Worm (Caenorhabditis elegans) whole organism, L3 larva: ENCODE results near the gene tat-3.

Source experiments
- ZK546.5 ChIP-seq: sonication (generic microtip); optimal IDR thresholded peaks from 2 replicates; lab custom pipeline; 2017; ENCODE audit warnings: missing biosample characterization, missing genetic modification characterization
- aly-2 ChIP-seq: fragments of 150-350 bp; optimal IDR thresholded peaks from 2 replicates; lab custom pipeline; 2014; ENCODE audit warnings: missing biosample characterization, missing genetic modification characterization
- ceh-16 ChIP-seq: sonication (generic microtip); optimal IDR thresholded peaks from 2 replicates; lab custom pipeline; 2017; ENCODE audit warnings: missing biosample characterization, missing genetic modification characterization
- daf-12 ChIP-seq: fragments of 150-350 bp; optimal IDR thresholded peaks from 2 replicates; lab custom pipeline; 2014; ENCODE audit warnings: missing biosample characterization, missing genetic modification reagents, missing genetic modification characterization
- egl-27 ChIP-seq: sonication (generic microtip); optimal IDR thresholded peaks from 4 replicates; lab custom pipeline; 2017; ENCODE audit warnings: missing biosample characterization, missing genetic modification reagents, missing genetic modification characterization
- egl-5 ChIP-seq: fragments of 150-350 bp; optimal IDR thresholded peaks from 2 replicates; lab custom pipeline; 2017; ENCODE audit warnings: missing biosample characterization, missing genetic modification reagents, missing genetic modification characterization, inconsistent platforms
- elt-1 ChIP-seq: fragments of 150-350 bp; optimal IDR thresholded peaks from 2 replicates; lab custom pipeline; 2014; ENCODE audit warnings: missing biosample characterization, missing genetic modification characterization
- elt-3 ChIP-seq, 3 experiments: fragments of 150-350 bp in 1 of 3; sonication (generic microtip) in 2 of 3; optimal IDR thresholded peaks; 2 replicates in 2 of 3; 4 replicates in 1 of 3; lab custom pipeline; 2014 to 2017; ENCODE audit warnings: missing biosample characterization in 3 of 3, missing genetic modification characterization in 3 of 3
- eor-1 ChIP-seq, 2 experiments: fragments of 150-350 bp; optimal IDR thresholded peaks; 2 replicates each; lab custom pipeline; 2014 to 2018; ENCODE audit warnings: missing biosample characterization in 2 of 2, missing genetic modification characterization in 2 of 2
- fkh-10 ChIP-seq: sonication (generic microtip); optimal IDR thresholded peaks from 2 replicates; lab custom pipeline; 2017; ENCODE audit warnings: missing biosample characterization, missing genetic modification reagents, missing genetic modification characterization
- fkh-2 ChIP-seq: fragments of 150-350 bp; optimal IDR thresholded peaks from 2 replicates; lab custom pipeline; 2014; ENCODE audit warnings: missing biosample characterization, missing genetic modification reagents, missing genetic modification characterization
- fos-1 ChIP-seq: fragments of 150-350 bp; optimal IDR thresholded peaks from 2 replicates; lab custom pipeline; 2014; ENCODE audit warnings: missing biosample characterization, missing genetic modification characterization
- hmg-11 ChIP-seq: sonication (generic microtip); optimal IDR thresholded peaks from 2 replicates; lab custom pipeline; 2016; ENCODE audit warnings: missing genetic modification characterization, missing compliant biosample characterization
- jun-1 ChIP-seq: fragments of 150-350 bp; optimal IDR thresholded peaks from 2 replicates; lab custom pipeline; 2014; ENCODE audit warnings: missing biosample characterization, missing genetic modification reagents, missing genetic modification characterization
- lin-15B ChIP-seq: fragments of 150-350 bp; optimal IDR thresholded peaks from 2 replicates; lab custom pipeline; 2014; ENCODE audit warnings: missing biosample characterization, missing genetic modification characterization
- lsy-12 ChIP-seq: sonication (generic microtip); optimal IDR thresholded peaks from 2 replicates; lab custom pipeline; 2016; ENCODE audit warnings: mild to moderate bottlenecking, missing genetic modification characterization, missing compliant biosample characterization
- mdl-1 ChIP-seq: fragments of 150-350 bp; optimal IDR thresholded peaks from 2 replicates; lab custom pipeline; 2014; ENCODE audit warnings: missing biosample characterization, missing genetic modification characterization
- mml-1 ChIP-seq: fragments of 150-350 bp; sonication (generic microtip); optimal IDR thresholded peaks from 3 replicates; lab custom pipeline; 2014; ENCODE audit warnings: missing biosample characterization, missing genetic modification characterization
- nfya-1 ChIP-seq: sonication (generic microtip); optimal IDR thresholded peaks from 2 replicates; lab custom pipeline; 2017; ENCODE audit warnings: missing genetic modification characterization, mild to moderate bottlenecking, missing compliant biosample characterization, antibody characterized with exemption, moderate library complexity; ENCODE audit not compliant: insufficient read depth
- nhr-11 ChIP-seq: fragments of 150-350 bp; optimal IDR thresholded peaks from 2 replicates; lab custom pipeline; 2014; ENCODE audit warnings: missing biosample characterization, missing genetic modification characterization
- nhr-12 ChIP-seq: fragments of 150-350 bp; optimal IDR thresholded peaks from 2 replicates; lab custom pipeline; 2014; ENCODE audit warnings: missing biosample characterization, missing genetic modification characterization
- nhr-23 ChIP-seq: fragments of 150-350 bp; optimal IDR thresholded peaks from 2 replicates; lab custom pipeline; 2014; ENCODE audit warnings: missing biosample characterization, missing genetic modification reagents, missing genetic modification characterization
- nhr-237 ChIP-seq: fragments of 150-350 bp; optimal IDR thresholded peaks from 2 replicates; lab custom pipeline; 2014; ENCODE audit warnings: missing biosample characterization, missing genetic modification characterization
- nhr-28 ChIP-seq: fragments of 150-350 bp; optimal IDR thresholded peaks from 2 replicates; lab custom pipeline; 2014; ENCODE audit warnings: missing biosample characterization, missing genetic modification characterization
- nhr-43 ChIP-seq: sonication (generic microtip); optimal IDR thresholded peaks from 2 replicates; lab custom pipeline; 2016; ENCODE audit warnings: mild to moderate bottlenecking, missing genetic modification characterization, missing compliant biosample characterization; ENCODE audit not compliant: poor library complexity, severe bottlenecking
- nhr-76 ChIP-seq: fragments of 150-350 bp; sonication (generic microtip); optimal IDR thresholded peaks from 5 replicates; lab custom pipeline; 2014; ENCODE audit warnings: missing biosample characterization, missing genetic modification characterization
- nhr-77 ChIP-seq: fragments of 150-350 bp; optimal IDR thresholded peaks from 2 replicates; lab custom pipeline; 2014; ENCODE audit warnings: missing biosample characterization, missing genetic modification characterization
- pha-4 ChIP-seq: fragments of 150-350 bp; optimal IDR thresholded peaks from 2 replicates; lab custom pipeline; 2014; ENCODE audit warnings: missing biosample characterization, missing genetic modification reagents, missing genetic modification characterization
- pqm-1 ChIP-seq: fragments of 150-350 bp; optimal IDR thresholded peaks from 2 replicates; lab custom pipeline; 2017; ENCODE audit warnings: missing biosample characterization, missing genetic modification characterization, inconsistent platforms
- sea-2 ChIP-seq: fragments of 150-350 bp; sonication (generic microtip); optimal IDR thresholded peaks from 4 replicates; lab custom pipeline; 2014; ENCODE audit warnings: missing biosample characterization, missing genetic modification reagents, missing genetic modification characterization
- snpc-4 ChIP-seq: fragments of 150-350 bp; optimal IDR thresholded peaks from 2 replicates; lab custom pipeline; 2014; ENCODE audit warnings: missing biosample characterization, missing genetic modification characterization
- tbx-2 ChIP-seq: sonication (generic microtip); optimal IDR thresholded peaks from 2 replicates; lab custom pipeline; 2016; ENCODE audit warnings: mild to moderate bottlenecking, missing genetic modification characterization, missing compliant biosample characterization
- zag-1 ChIP-seq: fragments of 150-350 bp; optimal IDR thresholded peaks from 2 replicates; lab custom pipeline; 2014; ENCODE audit warnings: missing biosample characterization, missing genetic modification characterization
- ztf-11 ChIP-seq: fragments of 150-350 bp; optimal IDR thresholded peaks from 2 replicates; lab custom pipeline; 2014; ENCODE audit warnings: missing biosample characterization, missing genetic modification characterization
- ztf-4 ChIP-seq: fragments of 150-350 bp; optimal IDR thresholded peaks from 2 replicates; lab custom pipeline; 2014; ENCODE audit warnings: missing biosample characterization, missing genetic modification characterization

The tat-3 gene

ce11 chrIII:10706972-10707438 lies 23.5 kb downstream of the tat-3 start, which contains the start of the genes Y39A1A.21 and Y39A1A.22 (continued):
- no peak for TF ChIP-seq ZK546.5 (tag; lab: Kevin White, UChicago)
- no peak for TF ChIP-seq ztf-4 (tag; lab: Kevin White, UChicago)
- TF ChIP-seq egl-5 (tag; lab: Kevin White, UChicago), result peak; percentile 72
- no peak for TF ChIP-seq mml-1 (tag; lab: Kevin White, UChicago)
- no peak for TF ChIP-seq zag-1 (tag; lab: Kevin White, UChicago)
- no peak for TF ChIP-seq fos-1

ce11 chrIII:10706481-10706880 lies 24.0 kb downstream of the tat-3 start:
- TF ChIP-seq nhr-77 (tag; lab: Kevin White, UChicago) (no peak), zag-1 (tag; lab: Kevin White, UChicago) (no peak), snpc-4 (no peak), ztf-4 (tag; lab: Kevin White, UChicago) (no peak), nhr-23 (tag; lab: Kevin White, UChicago) (no peak), jun-1 (tag; lab: Kevin White, UChicago) (no peak), mdl-1 (tag; lab: Kevin White, UChicago) (no peak), fkh-2 (tag; lab: Kevin White, UChicago) (no peak), nhr-76 (tag; lab: Kevin White, UChicago) (no peak), elt-3 (tag; optimal IDR thresholded peaks at IDR 0.05; lab: Kevin White, UChicago) (no peak), nhr-28 (tag; lab: Kevin White, UChicago) (no peak), aly-2 (tag; lab: Kevin White, UChicago) (no peak), lsy-12 (tag; lab: Kevin White, UChicago) (no peak), fos-1 (no peak), ceh-16 (no peak), pha-4 (tag; lab: Kevin White, UChicago) (no peak), nhr-11 (tag; lab: Kevin White, UChicago) (no peak), eor-1 (tag; optimal IDR thresholded peaks at IDR 0.05; lab: Kevin White, UChicago) (no peak)

ce11 chrIII:10704499-10704898 lies 26.0 kb downstream of the tat-3 start:
- TF ChIP-seq nhr-76 (tag; lab: Kevin White, UChicago), result no peak
- TF ChIP-seq lsy-12 (tag; lab: Kevin White, UChicago), result no peak
- no peak for TF ChIP-seq nfya-1 (tag; lab: Kevin White, UChicago)
- TF ChIP-seq hmg-11 (tag; lab: Kevin White, UChicago), result no peak
- no peak for TF ChIP-seq mdl-1 (tag; lab: Kevin White, UChicago)
- no peak for TF ChIP-seq nhr-11 (tag; lab: Kevin White, UChicago)
- no peak for TF ChIP-seq ZK546.5 (tag; lab: Kevin White, UChicago)
- no peak for TF ChIP-seq eor-1 (tag; optimal IDR thresholded peaks at IDR 0.05; lab: Kevin White, UChicago)
- TF ChIP-seq, all 47 proteins: peak for 0

ce11 chrIII:10703833-10704232 lies 26.7 kb downstream of the tat-3 start:
- no peak for TF ChIP-seq ztf-4 (tag; lab: Kevin White, UChicago)
- no peak for TF ChIP-seq nhr-43
- TF ChIP-seq daf-12 (tag; lab: Kevin White, UChicago), result no peak
- no peak for TF ChIP-seq elt-3 (tag; optimal IDR thresholded peaks at IDR 0.05; lab: Kevin White, UChicago)
- no peak for TF ChIP-seq egl-5 (tag; lab: Kevin White, UChicago)
- no peak for TF ChIP-seq snpc-4
- no peak for TF ChIP-seq nhr-11 (tag; lab: Kevin White, UChicago)

- TF ChIP-seq nhr-237 (tag; lab: Kevin White, UChicago), result no peak
- TF ChIP-seq nfya-1 (tag; lab: Kevin White, UChicago), result peak; percentile 86
- no peak for TF ChIP-seq sea-2 (GFP tag; lab: Kevin White, UChicago)
- TF ChIP-seq ztf-11 (tag; lab: Kevin White, UChicago), result no peak
- no peak for TF ChIP-seq nhr-77 (tag; lab: Kevin White, UChicago)
- no peak for TF ChIP-seq pqm-1 (tag; lab: Kevin White, UChicago)
- no peak for TF ChIP-seq ztf-4 (tag; lab: Kevin White, UChicago)
- TF ChIP-seq mml-1 (tag; lab: Kevin White, UChicago), result no peak
- TF ChIP-seq, all 47 proteins: peak for 1
Measured at ce11 chrIII:10702805-10703204, 27.7 kb downstream of the tat-3 start.

ce11 chrIII:10700460-10700859 lies 30.0 kb downstream of the tat-3 start, which contains the start of gene Y39A1A.20:
Gene Y39A1A.20 (minus strand): TSS chrIII:10700560.
- TF ChIP-seq pqm-1 (tag; lab: Kevin White, UChicago), result no peak
- no peak for TF ChIP-seq fkh-2 (tag; lab: Kevin White, UChicago)
- TF ChIP-seq snpc-4, result no peak
- no peak for TF ChIP-seq nhr-237 (tag; lab: Kevin White, UChicago)
- TF ChIP-seq tbx-2, result no peak
- no peak for TF ChIP-seq nfya-1 (tag; lab: Kevin White, UChicago)
- TF ChIP-seq fkh-10, result no peak
- TF ChIP-seq elt-3 (tag; optimal IDR thresholded peaks at IDR 0.05; lab: Kevin White, UChicago), result no peak
- TF ChIP-seq nhr-43, result no peak
- TF ChIP-seq aly-2 (tag; lab: Kevin White, UChicago), result no peak
- TF ChIP-seq elt-1, result no peak
- no peak for TF ChIP-seq fos-1
- no peak for TF ChIP-seq ztf-11 (tag; lab: Kevin White, UChicago)
- no peak for TF ChIP-seq egl-27 (tag; lab: Kevin White, UChicago)
- no peak for TF ChIP-seq mdl-1 (tag; lab: Kevin White, UChicago)
- TF ChIP-seq nhr-12 (tag; lab: Kevin White, UChicago), result no peak
- TF ChIP-seq lin-15B (tag; lab: Kevin White, UChicago), result no peak
- TF ChIP-seq sea-2 (GFP tag; lab: Kevin White, UChicago), result no peak
- TF ChIP-seq pha-4 (tag; lab: Kevin White, UChicago), result no peak
- TF ChIP-seq, all 47 proteins: peak for 0
